Worm (Caenorhabditis elegans) whole organism, young adult: ENCODE measurements around the gene nsph-3.1.

ENCODE experiments used
- B0035.1 ChIP-seq: sonication (generic microtip); optimal IDR thresholded peaks from 2 replicates; lab custom pipeline; 2016; ENCODE audit warnings: missing genetic modification characterization, mild to moderate bottlenecking, missing compliant biosample characterization, missing genotype, missing genetic modification reagents
- B0261.1 ChIP-seq: sonication (generic microtip); optimal IDR thresholded peaks from 2 replicates; lab custom pipeline; 2016; ENCODE audit warnings: mild to moderate bottlenecking, missing genetic modification characterization, moderate library complexity, missing compliant biosample characterization
- C17E4.6 ChIP-seq: fragments of 200-800 bp; sonication (Bioruptor generic); IDR thresholded peaks from 2 replicates; pipeline ENCODE4 v1.3.6; 2022; ENCODE audit warnings: missing genetic modification reagents, missing genetic modification characterization, missing compliant biosample characterization
- D2030.7 ChIP-seq: fragments of 200-800 bp; sonication (Bioruptor generic); IDR thresholded peaks from 2 replicates; pipeline ENCODE4 v1.3.6; 2022; ENCODE audit warnings: missing genetic modification reagents, missing genetic modification characterization, missing compliant biosample characterization
- F10E7.11 ChIP-seq: sonication (generic microtip); optimal IDR thresholded peaks from 2 replicates; lab custom pipeline; 2017; ENCODE audit warnings: mild to moderate bottlenecking, missing genetic modification characterization, moderate library complexity, missing compliant biosample characterization
- F22D6.2 ChIP-seq: sonication (generic microtip); optimal IDR thresholded peaks from 2 replicates; lab custom pipeline; 2016; ENCODE audit warnings: mild to moderate bottlenecking, missing genetic modification characterization, missing compliant biosample characterization
- F55B11.4 ChIP-seq: sonication (generic microtip); optimal IDR thresholded peaks from 2 replicates; lab custom pipeline; 2016; ENCODE audit warnings: missing compliant biosample characterization, missing genetic modification characterization, borderline replicate concordance; ENCODE audit not compliant: insufficient read depth
- K12H6.12 ChIP-seq: fragments of 200-800 bp; sonication (Bioruptor generic); optimal IDR thresholded peaks from 2 replicates; lab custom pipeline; 2018; ENCODE audit warnings: mild to moderate bottlenecking, missing genetic modification characterization, missing compliant biosample characterization
- T07F8.4 ChIP-seq: sonication (generic microtip); optimal IDR thresholded peaks from 2 replicates; lab custom pipeline; 2016; ENCODE audit warnings: mild to moderate bottlenecking, missing genetic modification characterization, moderate library complexity, missing compliant biosample characterization
- T26A5.8 ChIP-seq: sonication (generic microtip); optimal IDR thresholded peaks from 2 replicates; lab custom pipeline; 2016; ENCODE audit warnings: missing genetic modification characterization, missing compliant biosample characterization
- Y67H2A.10 ChIP-seq: fragments of 200-800 bp; sonication (Bioruptor generic); conservative IDR thresholded peaks from 2 replicates; pipeline ENCODE4 v1.3.6; 2022; ENCODE audit warnings: missing genetic modification reagents, missing genetic modification characterization, missing compliant biosample characterization
- Y95B8A.8 ChIP-seq: fragments of 200-800 bp; sonication (Bioruptor generic); IDR thresholded peaks from 2 replicates; pipeline ENCODE4 v1.3.6; 2022; ENCODE audit warnings: missing genetic modification reagents, missing genetic modification characterization, missing compliant biosample characterization
- akir-1 ChIP-seq: fragments of 200-800 bp; sonication (Bioruptor generic); optimal IDR thresholded peaks from 2 replicates; lab custom pipeline; 2018; ENCODE audit warnings: mild to moderate bottlenecking, missing genetic modification characterization, moderate library complexity, missing compliant biosample characterization
- aptf-3 ChIP-seq: fragments of 200-800 bp; sonication (Bioruptor generic); IDR thresholded peaks from 2 replicates; pipeline ENCODE4 v1.3.6; 2022; ENCODE audit warnings: missing genetic modification characterization, missing compliant biosample characterization
- athp-1 ChIP-seq: sonication (generic microtip); optimal IDR thresholded peaks from 2 replicates; lab custom pipeline; 2017; ENCODE audit warnings: mild to moderate bottlenecking, missing genetic modification characterization, missing compliant biosample characterization
- ceh-100 ChIP-seq: fragments of 200-800 bp; sonication (Bioruptor generic); IDR thresholded peaks from 2 replicates; pipeline ENCODE4 v1.3.6; 2022; ENCODE audit warnings: missing genetic modification reagents, missing genetic modification characterization, missing compliant biosample characterization
- dpff-1 ChIP-seq: sonication (generic microtip); optimal IDR thresholded peaks from 2 replicates; lab custom pipeline; 2017; ENCODE audit warnings: mild to moderate bottlenecking, missing genetic modification characterization, missing compliant biosample characterization
- dpl-1 ChIP-seq: fragments of 150-350 bp; optimal IDR thresholded peaks from 2 replicates; lab custom pipeline; 2014; ENCODE audit warnings: missing biosample characterization, missing genetic modification reagents, missing genetic modification characterization
- efl-1 ChIP-seq: fragments of 150-350 bp; optimal IDR thresholded peaks from 2 replicates; lab custom pipeline; 2014; ENCODE audit warnings: missing biosample characterization, missing genetic modification reagents, missing genetic modification characterization
- egl-18 ChIP-seq: fragments of 200-800 bp; sonication (Bioruptor generic); IDR thresholded peaks from 2 replicates; pipeline ENCODE4 v1.3.6; 2022; ENCODE audit warnings: missing genetic modification reagents, missing genetic modification characterization, missing compliant biosample characterization
- fkh-3 ChIP-seq: sonication (generic microtip); optimal IDR thresholded peaks from 2 replicates; lab custom pipeline; 2016; ENCODE audit warnings: mild to moderate bottlenecking, missing genetic modification characterization, missing compliant biosample characterization
- him-1 ChIP-seq: sonication (generic microtip); optimal IDR thresholded peaks from 2 replicates; lab custom pipeline; 2016; ENCODE audit warnings: missing genotype, missing genetic modification reagents, missing genetic modification characterization, missing compliant biosample characterization
- hlh-12 ChIP-seq: sonication (generic microtip); optimal IDR thresholded peaks from 2 replicates; lab custom pipeline; 2016; ENCODE audit warnings: missing genetic modification characterization, missing compliant biosample characterization
- hmg-20 ChIP-seq: fragments of 200-800 bp; sonication (Bioruptor generic); IDR thresholded peaks from 2 replicates; pipeline ENCODE4 v1.3.6; 2022; ENCODE audit warnings: missing genetic modification reagents, missing genetic modification characterization, missing compliant biosample characterization
- lin-35 ChIP-seq, 3 experiments: fragments of 150-350 bp in 2 of 3; sonication (generic microtip) in 1 of 3; optimal IDR thresholded peaks; 2 replicates each; lab custom pipeline; 2014 to 2018; ENCODE audit warnings: missing biosample characterization in 3 of 3, missing genetic modification characterization in 3 of 3, missing genetic modification reagents in 3 of 3
- lin-40 ChIP-seq: sonication (generic microtip); optimal IDR thresholded peaks from 2 replicates; lab custom pipeline; 2016; ENCODE audit warnings: missing genetic modification characterization, mild to moderate bottlenecking, missing compliant biosample characterization, missing genotype, missing genetic modification reagents
- mcd-1 ChIP-seq: fragments of 200-800 bp; sonication (Bioruptor generic); IDR thresholded peaks from 2 replicates; pipeline ENCODE4 v1.3.6; 2022; ENCODE audit warnings: missing genetic modification reagents, missing genetic modification characterization, missing compliant biosample characterization
- mel-28 ChIP-seq: sonication (generic microtip); optimal IDR thresholded peaks from 2 replicates; lab custom pipeline; 2016; ENCODE audit warnings: borderline replicate concordance, mild to moderate bottlenecking, missing genetic modification characterization, missing compliant biosample characterization
- mxl-1 ChIP-seq: sonication (generic microtip); optimal IDR thresholded peaks from 2 replicates; lab custom pipeline; 2016; ENCODE audit warnings: missing genetic modification characterization, missing compliant biosample characterization
- nfya-2 ChIP-seq: fragments of 200-800 bp; sonication (Bioruptor generic); IDR thresholded peaks from 2 replicates; pipeline ENCODE4 v1.3.6; 2022; ENCODE audit warnings: missing genetic modification reagents, missing genetic modification characterization, missing compliant biosample characterization
- nhr-120 ChIP-seq: fragments of 200-800 bp; sonication (Bioruptor generic); IDR thresholded peaks from 2 replicates; pipeline ENCODE4 v1.3.6; 2022; ENCODE audit warnings: missing genetic modification characterization, missing compliant biosample characterization
- nhr-179 ChIP-seq: sonication (generic microtip); optimal IDR thresholded peaks from 2 replicates; lab custom pipeline; 2016; ENCODE audit warnings: mild to moderate bottlenecking, missing genetic modification characterization, missing compliant biosample characterization
- nhr-80 ChIP-seq: sonication (generic microtip); optimal IDR thresholded peaks from 2 replicates; lab custom pipeline; 2016; ENCODE audit warnings: missing genetic modification characterization, missing compliant biosample characterization
- nhr-90 ChIP-seq: sonication (generic microtip); optimal IDR thresholded peaks from 2 replicates; lab custom pipeline; 2016; ENCODE audit warnings: missing genotype, mild to moderate bottlenecking, missing genetic modification characterization, missing compliant biosample characterization
- repo-1 ChIP-seq: sonication (generic microtip); optimal IDR thresholded peaks from 2 replicates; lab custom pipeline; 2017; ENCODE audit warnings: mild to moderate bottlenecking, missing genetic modification characterization, missing compliant biosample characterization
- rpc-1 ChIP-seq, 2 experiments: fragments of 150-350 bp in 1 of 2; sonication (generic microtip) in 1 of 2; optimal IDR thresholded peaks; 2 replicates each; lab custom pipeline; 2014 to 2018; ENCODE audit warnings: missing biosample characterization in 1 of 2, missing genetic modification characterization in 1 of 2, missing genetic modification reagents in 1 of 2, missing genotype in 1 of 2
- sea-2 ChIP-seq: fragments of 200-800 bp; sonication (Bioruptor generic); IDR thresholded peaks from 2 replicates; pipeline ENCODE4 v1.3.6; 2022; ENCODE audit warnings: missing genetic modification characterization, missing compliant biosample characterization
- snpc-3.4 ChIP-seq: sonication (generic microtip); optimal IDR thresholded peaks from 2 replicates; lab custom pipeline; 2017; ENCODE audit warnings: missing genetic modification characterization, mild to moderate bottlenecking, missing compliant biosample characterization, antibody characterized with exemption, moderate library complexity, missing genotype, missing genetic modification reagents
- somi-1 ChIP-seq: fragments of 200-800 bp; sonication (Bioruptor generic); optimal IDR thresholded peaks from 2 replicates; lab custom pipeline; 2018; ENCODE audit warnings: mild to moderate bottlenecking, missing genetic modification characterization, missing compliant biosample characterization
- sptf-2 ChIP-seq: fragments of 200-800 bp; sonication (Bioruptor generic); optimal IDR thresholded peaks from 2 replicates; lab custom pipeline; 2018; ENCODE audit warnings: mild to moderate bottlenecking, missing genetic modification characterization, missing compliant biosample characterization
- tbp1 ChIP-seq: fragments of 200-800 bp; sonication (Bioruptor generic); optimal IDR thresholded peaks from 2 replicates; lab custom pipeline; 2018; ENCODE audit warnings: mild to moderate bottlenecking, missing genetic modification characterization, missing compliant biosample characterization
- tbx-9 ChIP-seq: sonication (generic microtip); optimal IDR thresholded peaks from 2 replicates; lab custom pipeline; 2016; ENCODE audit warnings: borderline replicate concordance, missing genetic modification characterization, inconsistent platforms, missing compliant biosample characterization
- tlf-1 ChIP-seq: fragments of 200-800 bp; sonication (Bioruptor generic); optimal IDR thresholded peaks from 2 replicates; lab custom pipeline; 2018; ENCODE audit warnings: mild to moderate bottlenecking, missing genetic modification characterization, missing compliant biosample characterization
- unc-62 ChIP-seq: fragments of 150-350 bp; optimal IDR thresholded peaks from 2 replicates; lab custom pipeline; 2014; ENCODE audit warnings: missing biosample characterization, missing genetic modification reagents, missing genetic modification characterization
- zfh-2 ChIP-seq: fragments of 200-800 bp; sonication (Bioruptor generic); conservative IDR thresholded peaks from 2 replicates; pipeline ENCODE4 v1.3.6; 2022; ENCODE audit warnings: missing genetic modification reagents, missing genetic modification characterization, missing compliant biosample characterization
- zim-3 ChIP-seq: sonication (generic microtip); optimal IDR thresholded peaks from 2 replicates; lab custom pipeline; 2017; ENCODE audit warnings: mild to moderate bottlenecking, missing genetic modification characterization, moderate library complexity, missing compliant biosample characterization
- ztf-18 ChIP-seq: sonication (generic microtip); optimal IDR thresholded peaks from 2 replicates; lab custom pipeline; 2016; ENCODE audit warnings: missing genotype, mild to moderate bottlenecking, missing genetic modification characterization, missing compliant biosample characterization
- ztf-26 ChIP-seq: sonication (generic microtip); optimal IDR thresholded peaks from 2 replicates; lab custom pipeline; 2017; ENCODE audit warnings: missing genetic modification characterization, missing compliant biosample characterization
- ztf-28 ChIP-seq: fragments of 200-800 bp; sonication (Bioruptor generic); IDR thresholded peaks from 2 replicates; pipeline ENCODE4 v1.3.6; 2022; ENCODE audit warnings: missing genetic modification reagents, missing genetic modification characterization, missing compliant biosample characterization
- ztf-6 ChIP-seq: fragments of 200-800 bp; sonication (Bioruptor generic); IDR thresholded peaks from 2 replicates; pipeline ENCODE4 v1.3.6; 2022; ENCODE audit warnings: missing genetic modification reagents, missing genetic modification characterization, missing compliant biosample characterization

nsph-3.1 gene

DNA sequence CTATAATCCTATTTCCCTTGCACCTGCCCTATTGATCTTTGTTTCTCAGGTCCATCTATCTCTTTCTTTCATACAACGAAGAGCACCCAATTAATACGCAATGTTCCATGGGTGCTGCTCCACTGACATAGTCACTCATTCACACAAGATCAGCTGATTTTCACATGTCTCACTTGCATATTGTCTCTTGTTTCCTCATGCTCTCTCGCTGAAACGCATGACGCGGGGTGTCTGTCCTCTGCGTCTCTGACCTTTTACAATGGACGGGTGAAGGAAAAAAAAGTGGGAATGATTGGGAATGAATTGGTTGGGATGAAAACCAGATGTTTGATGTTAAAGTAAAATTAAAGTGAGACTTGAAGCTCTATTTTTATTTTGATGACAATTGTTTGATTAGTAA is 14.3 kb upstream of the nsph-3.1 start (continued):
- TF ChIP-seq dpl-1 (GFP tag; lab: Kevin White, UChicago) (no peak), him-1 (tag; lab: Kevin White, UChicago) (no peak), akir-1 (no peak), hlh-12 (tag; lab: Kevin White, UChicago) (no peak), D2030.7 (GFP tag; lab: Robert Waterston, UW) (no peak), lin-35 (GFP tag; optimal IDR thresholded peaks at IDR 0.05; lab: Kevin White, UChicago) (peak in 1 of 3 experiments; percentile 85), ceh-100 (GFP tag; lab: Robert Waterston, UW) (no peak), dpff-1 (no peak), nfya-2 (GFP tag; lab: Robert Waterston, UW) (no peak), fkh-3 (tag; lab: Kevin White, UChicago) (no peak), ztf-6 (no peak), nhr-179 (no peak), egl-18 (GFP tag; lab: Robert Waterston, UW) (no peak), sea-2 (GFP tag; lab: Robert Waterston, UW) (no peak), hmg-20 (no peak), tbp1 (GFP tag; lab: Kevin White, UChicago) (peak; percentile 54), T26A5.8 (tag; lab: Kevin White, UChicago) (no peak), F55B11.4 (no peak), C17E4.6 (no peak), unc-62 (GFP tag; lab: Kevin White, UChicago) (peak; percentile 73), ztf-26 (tag; lab: Kevin White, UChicago) (peak; percentile 31), snpc-3.4 (tag; lab: Kevin White, UChicago) (no peak), repo-1 (tag; lab: Kevin White, UChicago) (no peak), mxl-1 (tag; lab: Kevin White, UChicago) (no peak), B0035.1 (tag; lab: Kevin White, UChicago) (no peak), tlf-1 (peak; percentile 78), Y95B8A.8 (GFP tag; lab: Robert Waterston, UW) (peak; percentile 88), zim-3 (no peak), mel-28 (tag; lab: Kevin White, UChicago) (no peak), ztf-18 (tag; lab: Kevin White, UChicago) (no peak), Y67H2A.10 (GFP tag; lab: Robert Waterston, UW) (peak; percentile 70; the same call in 1 of the 2 replicates), nhr-120 (GFP tag; lab: Robert Waterston, UW) (no peak), tbx-9 (tag; lab: Kevin White, UChicago) (no peak), aptf-3 (no peak), B0261.1 (no peak), mcd-1 (GFP tag; lab: Robert Waterston, UW) (peak; percentile 76), sptf-2 (GFP tag; lab: Kevin White, UChicago) (no peak), K12H6.12 (peak; percentile 71), nhr-90 (tag; lab: Kevin White, UChicago) (no peak), nhr-80 (no peak), zfh-2 (peak; percentile 58), efl-1 (GFP tag; lab: Kevin White, UChicago) (no peak), F22D6.2 (peak; percentile 18), ztf-28 (GFP tag; lab: Robert Waterston, UW) (no peak), F10E7.11 (tag; lab: Kevin White, UChicago) (peak; percentile 11), lin-40 (tag; lab: Kevin White, UChicago) (peak; percentile 51), athp-1 (tag; lab: Kevin White, UChicago) (no peak), T07F8.4 (tag; lab: Kevin White, UChicago) (no peak), rpc-1 (optimal IDR thresholded peaks at IDR 0.05; lab: Kevin White, UChicago) (no peak), rpc-1 (tag; optimal IDR thresholded peaks at IDR 0.05; lab: Kevin White, UChicago) (no peak), somi-1 (peak; percentile 91)
